Worm (Caenorhabditis elegans): ENCODE measurements around the gene F49E10.4.

- TF ChIP-seq ztf-23 (GFP tag; IDR thresholded peaks at IDR 0.05) (no peak), med-1 (GFP tag; optimal IDR thresholded peaks at IDR 0.05; ENCODE audit: insufficient read depth) (no peak), ztf-29 (GFP tag; IDR thresholded peaks at IDR 0.05) (no peak), cog-1 (tag; optimal IDR thresholded peaks at IDR 0.05) (no peak), T22C8.4 (GFP tag; IDR thresholded peaks at IDR 0.05) (no peak), klf-2 (GFP tag; conservative IDR thresholded peaks at IDR 0.05) (no peak), tab-1 (GFP tag; IDR thresholded peaks at IDR 0.05) (no peak), flt-1 (GFP tag; IDR thresholded peaks at IDR 0.05) (no peak)
Measured at ce11 chrX:5930822-5931221, 55.2 kb downstream of the F49E10.4 start, which contains the start of gene egl-6.
